Worm (Caenorhabditis elegans) whole organism, late embryonic: Measurements from ENCODE around the gene clec-125.

Experiments
- C08G9.2 ChIP-seq: sonication (generic microtip); optimal IDR thresholded peaks from 2 replicates; lab custom pipeline; 2016; ENCODE audit warnings: mild to moderate bottlenecking, missing genetic modification characterization, moderate library complexity, missing compliant biosample characterization
- C38D4.7 ChIP-seq: fragments of 200-800 bp; sonication (Bioruptor generic); optimal IDR thresholded peaks from 2 replicates; lab custom pipeline; 2018; ENCODE audit warnings: mild to moderate bottlenecking, missing genetic modification characterization, moderate library complexity, missing compliant biosample characterization
- F13H6.1 ChIP-seq: sonication (generic microtip); optimal IDR thresholded peaks from 2 replicates; lab custom pipeline; 2016; ENCODE audit warnings: missing genetic modification characterization, missing compliant biosample characterization
- K09A11.1 ChIP-seq: sonication (generic microtip); optimal IDR thresholded peaks from 2 replicates; lab custom pipeline; 2017; ENCODE audit warnings: antibody characterized with exemption, mild to moderate bottlenecking, missing genetic modification characterization, missing compliant biosample characterization; ENCODE audit not compliant: insufficient read depth
- Y22D7AL.16 ChIP-seq: sonication (generic microtip); optimal IDR thresholded peaks from 2 replicates; lab custom pipeline; 2016; ENCODE audit warnings: missing genetic modification characterization, missing compliant biosample characterization
- ceh-19 ChIP-seq: fragments of 200-800 bp; sonication (Bioruptor generic); optimal IDR thresholded peaks from 2 replicates; lab custom pipeline; 2018; ENCODE audit warnings: mild to moderate bottlenecking, missing genetic modification characterization, missing compliant biosample characterization
- ceh-45 ChIP-seq: fragments of 200-800 bp; sonication (Bioruptor generic); IDR thresholded peaks from 2 replicates; pipeline ENCODE4 v1.3.6; 2022; ENCODE audit warnings: missing genetic modification reagents, missing genetic modification characterization, missing compliant biosample characterization
- ceh-6 ChIP-seq: fragments of 200-800 bp; sonication (Bioruptor generic); optimal IDR thresholded peaks from 2 replicates; lab custom pipeline; 2018; ENCODE audit warnings: mild to moderate bottlenecking, missing genetic modification characterization, missing compliant biosample characterization
- che-1 ChIP-seq: sonication (generic microtip); optimal IDR thresholded peaks from 2 replicates; lab custom pipeline; 2016; ENCODE audit warnings: mild to moderate bottlenecking, missing genetic modification characterization, missing compliant biosample characterization
- dve-1 ChIP-seq: sonication (generic microtip); optimal IDR thresholded peaks from 2 replicates; lab custom pipeline; 2017; ENCODE audit warnings: antibody characterized with exemption, mild to moderate bottlenecking, missing genetic modification characterization, missing compliant biosample characterization
- eyg-1 ChIP-seq: sonication (generic microtip); optimal IDR thresholded peaks from 2 replicates; lab custom pipeline; 2016; ENCODE audit warnings: missing genotype, missing genetic modification characterization, missing compliant biosample characterization
- fax-1 ChIP-seq: sonication (generic microtip); optimal IDR thresholded peaks from 2 replicates; lab custom pipeline; 2016; ENCODE audit warnings: missing genotype, missing genetic modification characterization, missing compliant biosample characterization
- fkh-6 ChIP-seq: sonication (generic microtip); optimal IDR thresholded peaks from 2 replicates; lab custom pipeline; 2016; ENCODE audit warnings: missing genetic modification characterization, missing compliant biosample characterization
- gmeb-2 ChIP-seq: sonication (generic microtip); optimal IDR thresholded peaks from 2 replicates; lab custom pipeline; 2016; ENCODE audit warnings: missing genetic modification characterization, inconsistent platforms, missing compliant biosample characterization
- hlh-15 ChIP-seq: sonication (generic microtip); optimal IDR thresholded peaks from 2 replicates; lab custom pipeline; 2016; ENCODE audit warnings: missing genetic modification characterization, missing compliant biosample characterization
- hlh-6 ChIP-seq: sonication (generic microtip); optimal IDR thresholded peaks from 2 replicates; lab custom pipeline; 2016; ENCODE audit warnings: missing genotype, missing genetic modification characterization, missing compliant biosample characterization
- lin-11 ChIP-seq: fragments of 200-800 bp; sonication (Bioruptor generic); optimal IDR thresholded peaks from 2 replicates; lab custom pipeline; 2018; ENCODE audit warnings: mild to moderate bottlenecking, missing genetic modification characterization, missing compliant biosample characterization
- nhr-232 ChIP-seq: sonication (generic microtip); optimal IDR thresholded peaks from 2 replicates; lab custom pipeline; 2016; ENCODE audit warnings: missing genetic modification characterization, missing compliant biosample characterization
- pat-9 ChIP-seq: fragments of 200-800 bp; sonication (Bioruptor generic); optimal IDR thresholded peaks from 2 replicates; lab custom pipeline; 2018; ENCODE audit warnings: mild to moderate bottlenecking, missing genetic modification characterization, moderate library complexity, missing compliant biosample characterization
- ref-2 ChIP-seq: sonication (generic microtip); optimal IDR thresholded peaks from 2 replicates; lab custom pipeline; 2016; ENCODE audit warnings: missing genetic modification characterization, missing compliant biosample characterization
- sdc-2 ChIP-seq: sonication (generic microtip); optimal IDR thresholded peaks from 2 replicates; lab custom pipeline; 2016; ENCODE audit warnings: missing genotype, missing genetic modification characterization, missing compliant biosample characterization
- sox-4 ChIP-seq: sonication (generic microtip); optimal IDR thresholded peaks from 2 replicates; lab custom pipeline; 2017; ENCODE audit warnings: mild to moderate bottlenecking, missing genetic modification characterization, inconsistent platforms, missing compliant biosample characterization
- syd-9 ChIP-seq: sonication (generic microtip); optimal IDR thresholded peaks from 2 replicates; lab custom pipeline; 2016; ENCODE audit warnings: mild to moderate bottlenecking, missing genetic modification characterization, moderate library complexity, missing compliant biosample characterization
- tbx-2 ChIP-seq: sonication (generic microtip); optimal IDR thresholded peaks from 2 replicates; lab custom pipeline; 2016; ENCODE audit warnings: missing genetic modification characterization, missing compliant biosample characterization
- unc-3 ChIP-seq, 2 experiments: fragments of 200-800 bp in 1 of 2; sonication (Bioruptor generic) in 1 of 2; sonication (generic microtip) in 1 of 2; conservative IDR thresholded peaks in 1 of 2; optimal IDR thresholded peaks in 1 of 2; 2 replicates each; pipeline versions ENCODE4 v1.3.6 to Lab custom; 2016 to 2022; ENCODE audit warnings: missing compliant biosample characterization in 2 of 2, missing genetic modification characterization in 2 of 2, missing genetic modification reagents in 1 of 2
- unc-86 ChIP-seq: sonication (generic microtip); optimal IDR thresholded peaks from 2 replicates; lab custom pipeline; 2016; ENCODE audit warnings: missing genetic modification characterization, missing compliant biosample characterization
- zip-5 ChIP-seq: sonication (generic microtip); optimal IDR thresholded peaks from 2 replicates; lab custom pipeline; 2016; ENCODE audit warnings: missing genetic modification characterization, missing compliant biosample characterization
- ztf-16 ChIP-seq: sonication (generic microtip); optimal IDR thresholded peaks from 2 replicates; lab custom pipeline; 2017; ENCODE audit warnings: missing genetic modification characterization, missing compliant biosample characterization

The clec-125 gene

ce11 chrII:3567576-3567975 is 51.8 kb downstream of the clec-125 start:
- TF ChIP-seq hlh-15 = peak; percentile 43
- peak; percentile 42 for TF ChIP-seq C08G9.2 (tag; lab: Kevin White, UChicago)
- peak; percentile 12 for TF ChIP-seq zip-5 (tag; lab: Kevin White, UChicago)
- TF ChIP-seq pat-9 (tag; lab: Kevin White, UChicago) = peak; percentile 55
- peak; percentile 12 for TF ChIP-seq K09A11.1 (tag; lab: Kevin White, UChicago)
- peak; percentile 8 for TF ChIP-seq ref-2 (tag; lab: Kevin White, UChicago)
- TF ChIP-seq nhr-232 (tag; lab: Kevin White, UChicago) = peak; percentile 30
- peak; percentile 38 for TF ChIP-seq lin-11 (tag; lab: Kevin White, UChicago)
- peak; percentile 61 for TF ChIP-seq hlh-6 (tag; lab: Kevin White, UChicago)
- TF ChIP-seq gmeb-2 (tag; lab: Kevin White, UChicago) = peak; percentile 55
- TF ChIP-seq syd-9 (tag; lab: Kevin White, UChicago) = peak; percentile 46
- peak; percentile 25 for TF ChIP-seq ceh-19 (GFP tag; lab: Kevin White, UChicago)
- TF ChIP-seq dve-1 (tag; lab: Kevin White, UChicago) = peak; percentile 23
- peak; percentile 19 for TF ChIP-seq fax-1
- TF ChIP-seq C38D4.7 (GFP tag; lab: Kevin White, UChicago) = peak; percentile 37
- peak; percentile 55 for TF ChIP-seq fkh-6 (tag; lab: Kevin White, UChicago)
- TF ChIP-seq unc-3 (GFP tag; conservative IDR thresholded peaks at IDR 0.05; lab: Robert Waterston, UW) = peak; percentile 40; the same call in 1 of the 2 replicates
- TF ChIP-seq unc-3 (tag; optimal IDR thresholded peaks at IDR 0.05; lab: Kevin White, UChicago) = peak; percentile 42
- TF ChIP-seq F13H6.1 (tag; lab: Kevin White, UChicago) = peak; percentile 2
- TF ChIP-seq eyg-1 (tag; lab: Kevin White, UChicago) = peak; percentile 60
- peak; percentile 70 for TF ChIP-seq ceh-6 (GFP tag; lab: Kevin White, UChicago)
- peak; percentile 20 for TF ChIP-seq sdc-2 (tag; lab: Kevin White, UChicago)
- TF ChIP-seq sox-4 = peak; percentile 42
- TF ChIP-seq ceh-45 = peak; percentile 55; the same call in 1 of the 2 replicates
- peak; percentile 41 for TF ChIP-seq Y22D7AL.16 (tag; lab: Kevin White, UChicago)
- TF ChIP-seq ztf-16 (tag; lab: Kevin White, UChicago) = peak; percentile 25
- TF ChIP-seq tbx-2 (tag; lab: Kevin White, UChicago) = peak; percentile 4
- TF ChIP-seq unc-86 = peak; percentile 34
- TF ChIP-seq che-1 (tag; lab: Kevin White, UChicago) = peak; percentile 49
